Fruit fly (Drosophila melanogaster): ENCODE data around the gene CG11656.

The CG11656 gene

DNA sequence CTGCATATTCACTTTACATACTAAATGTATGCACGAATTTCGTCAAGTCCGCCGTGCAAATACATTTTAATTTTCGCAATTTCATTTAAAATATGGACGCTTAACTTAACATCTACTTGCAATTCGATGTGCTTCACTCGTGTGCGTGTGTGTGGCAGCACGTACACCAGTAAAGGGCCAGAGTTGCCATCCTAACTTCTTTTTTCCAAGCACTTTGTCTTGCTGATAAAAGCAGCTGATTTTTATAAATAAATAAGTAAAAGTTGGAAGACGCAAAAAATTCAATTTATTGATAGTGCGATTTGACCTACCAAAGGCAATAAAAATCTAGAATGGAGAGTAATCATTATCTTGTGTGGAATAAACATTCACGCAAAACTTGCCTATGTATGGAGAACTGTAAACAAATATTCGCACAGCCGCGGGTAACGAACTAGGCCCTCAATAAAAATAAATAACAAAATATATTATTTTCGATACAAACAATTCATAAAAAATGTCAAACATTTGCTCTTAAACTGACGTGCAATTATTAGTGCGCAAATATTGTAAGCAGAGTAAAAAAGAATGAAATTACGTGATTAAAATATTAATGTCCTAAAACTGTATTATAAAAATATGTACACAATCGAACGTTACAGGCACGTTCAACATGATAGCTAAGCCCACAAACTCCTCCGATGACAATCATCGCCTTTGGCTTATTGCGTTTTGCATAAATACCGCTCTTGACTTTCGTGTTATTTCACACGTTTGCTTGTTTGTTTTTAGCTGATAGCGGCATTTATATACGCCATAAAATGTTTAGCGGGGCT lies 27.3 kb upstream of the CG11656 start (continued):
- TF ChIP-seq CG32767 (GFP tag; IDR thresholded peaks at IDR 0.05) = peak; percentile 39; the same call in 1 of the 2 replicates
- TF ChIP-seq fd96Cb (tag; optimal IDR thresholded peaks at IDR 0.05) = peak; percentile 60
- TF ChIP-seq pan (optimal IDR thresholded peaks at IDR 0.05) = no peak
- peak in 1 of 2 experiments; percentile 64 for TF ChIP-seq pan (GFP tag; optimal IDR thresholded peaks at IDR 0.05 in 1 of 2, IDR thresholded peaks at IDR 0.05 in 1 of 2)
- peak; percentile 51 for TF ChIP-seq CG8281 (tag; optimal IDR thresholded peaks at IDR 0.05)
- TF ChIP-seq ase (GFP tag; IDR thresholded peaks at IDR 0.05) = peak; percentile 52; the same call in 1 of the 3 replicates
- peak; percentile 55 for TF ChIP-seq odd (GFP tag; optimal IDR thresholded peaks at IDR 0.05)
- no peak for TF ChIP-seq vnd (GFP tag; IDR thresholded peaks at IDR 0.05; ENCODE audit: partially characterized antibody)
- TF ChIP-seq Mes4 (GFP tag; optimal IDR thresholded peaks at IDR 0.05) = no peak
- no peak for TF ChIP-seq CG16813 (GFP tag; IDR thresholded peaks at IDR 0.05; ENCODE audit: partially characterized antibody)
- TF ChIP-seq caup (GFP tag; optimal IDR thresholded peaks at IDR 0.05; ENCODE audit: severe bottlenecking) = peak; percentile 78
- peak; percentile 91 for TF ChIP-seq CG3281 (GFP tag; optimal IDR thresholded peaks at IDR 0.05)
- no peak for TF ChIP-seq Neu2 (GFP tag; optimal IDR thresholded peaks at IDR 0.05; ENCODE audit: borderline replicate concordance)
- peak; percentile 84 for TF ChIP-seq CG12659 (GFP tag; optimal IDR thresholded peaks at IDR 0.05)
- no peak for TF ChIP-seq ash1 (GFP tag; optimal IDR thresholded peaks at IDR 0.05)
- TF ChIP-seq pros (GFP tag; optimal IDR thresholded peaks at IDR 0.05) = no peak
- TF ChIP-seq Ets65A (GFP tag) = peak; percentile 89
- peak; percentile 53 for TF ChIP-seq dmrt11E (tag; optimal IDR thresholded peaks at IDR 0.05)
- TF ChIP-seq CG7987 (GFP tag; optimal IDR thresholded peaks at IDR 0.05) = no peak
- no peak for TF ChIP-seq lov (optimal IDR thresholded peaks at IDR 0.05)
- no peak for TF ChIP-seq lov (GFP tag; IDR thresholded peaks at IDR 0.05)
- TF ChIP-seq sens-2 (GFP tag; IDR thresholded peaks at IDR 0.05) = 0 out of 2 replicates have a peak, but pooled peaks have one; percentile 7
- no peak for TF ChIP-seq fru (optimal IDR thresholded peaks at IDR 0.05)
- TF ChIP-seq corto (GFP tag; optimal IDR thresholded peaks at IDR 0.05) = peak; percentile 10
- TF ChIP-seq CG15073 (GFP tag; optimal IDR thresholded peaks at IDR 0.05) = no peak
- peak; percentile 81 for TF ChIP-seq grau (tag; optimal IDR thresholded peaks at IDR 0.05)
- no peak for TF ChIP-seq CG17912 (GFP tag; optimal IDR thresholded peaks at IDR 0.05)
- peak; percentile 34 for TF ChIP-seq CG4424 (GFP tag; optimal IDR thresholded peaks at IDR 0.05)
- no peak for TF ChIP-seq Dp (GFP tag; optimal IDR thresholded peaks at IDR 0.05)
- TF ChIP-seq Sox102F (GFP tag; optimal IDR thresholded peaks at IDR 0.05) = peak; percentile 75
- TF ChIP-seq CG6689 (GFP tag; IDR thresholded peaks at IDR 0.05) = peak; percentile 45
- no peak for TF ChIP-seq Dbx (GFP tag; IDR thresholded peaks at IDR 0.05)
- TF ChIP-seq CG1529 (GFP tag; optimal IDR thresholded peaks at IDR 0.05) = peak; percentile 18
- TF ChIP-seq Mrtf (GFP tag; IDR thresholded peaks at IDR 0.05) = peak; percentile 50; the same call in 1 of the 3 replicates
- TF ChIP-seq bcd (GFP tag; optimal IDR thresholded peaks at IDR 0.05) = peak; percentile 79
- no peak for TF ChIP-seq jigr1 (GFP tag; IDR thresholded peaks at IDR 0.05)
- TF ChIP-seq vvl (GFP tag; IDR thresholded peaks at IDR 0.05) = peak; percentile 37
- TF ChIP-seq dati (GFP tag; IDR thresholded peaks at IDR 0.05) = no peak
- TF ChIP-seq Dad (GFP tag; optimal IDR thresholded peaks at IDR 0.05) = no peak
- TF ChIP-seq Dll (GFP tag; IDR thresholded peaks at IDR 0.05; ENCODE audit: partially characterized antibody) = peak; percentile 31; the same call in 1 of the 4 replicates
- TF ChIP-seq CG2129 (GFP tag; IDR thresholded peaks at IDR 0.05; ENCODE audit: partially characterized antibody) = no peak
- peak; percentile 64 for TF ChIP-seq CG30403 (GFP tag; optimal IDR thresholded peaks at IDR 0.05)
- 0 out of 2 replicates have a peak, but pooled peaks have one; percentile 23 for TF ChIP-seq dimm (GFP tag; IDR thresholded peaks at IDR 0.05)
- no peak for TF ChIP-seq C15 (GFP tag; IDR thresholded peaks at IDR 0.05)
- TF ChIP-seq BEAF-32 (GFP tag; optimal IDR thresholded peaks at IDR 0.05) = no peak
- TF ChIP-seq gro (GFP tag; optimal IDR thresholded peaks at IDR 0.05) = no peak
- TF ChIP-seq chm (GFP tag; IDR thresholded peaks at IDR 0.05) = no peak
- TF ChIP-seq CG11247 (GFP tag; IDR thresholded peaks at IDR 0.05) = 0 out of 2 replicates have a peak, but pooled peaks have one; percentile 46
- peak; percentile 81 for TF ChIP-seq CG18599 (GFP tag; optimal IDR thresholded peaks at IDR 0.05)

Data from whole organism, embryonic.